Fruit fly (Drosophila melanogaster) whole organism: ENCODE data around the gene heca.

Source experiments
- CG8478 ChIP-seq: fragments of >200 bp; optimal IDR thresholded peaks from 2 replicates; lab custom pipeline; 2018; ENCODE audit warnings: inconsistent platforms
- Dll ChIP-seq: fragments of >200 bp; optimal IDR thresholded peaks from 2 replicates; lab custom pipeline; 2017
- pan ChIP-seq: fragments of >200 bp; optimal IDR thresholded peaks from 2 replicates; lab custom pipeline; 2017
- psq ChIP-seq: fragments of >200 bp; optimal IDR thresholded peaks from 2 replicates; lab custom pipeline; 2017
- usp ChIP-seq: fragments of >200 bp; optimal IDR thresholded peaks from 2 replicates; lab custom pipeline; 2017; ENCODE audit warnings: missing biosample characterization, missing genetic modification characterization, mixed read lengths

- TF ChIP-seq pan = no peak
- TF ChIP-seq psq (lab: Kevin White, UChicago) = no peak
- TF ChIP-seq usp (GFP tag; lab: Kevin White, UChicago) = no peak
- TF ChIP-seq CG8478 (lab: Kevin White, UChicago) = no peak
- TF ChIP-seq Dll (lab: Kevin White, UChicago) = no peak
Observed at dm6 chr3R:30326634-30327033, 48.9 kb downstream of the heca start.
